Worm (Caenorhabditis elegans) whole organism, mixed stage, embryonic: ENCODE results near the gene K07D4.4.

Source experiments
- M03D4.4 ChIP-seq: sonication (generic microtip); optimal IDR thresholded peaks from 2 replicates; lab custom pipeline; 2017; ENCODE audit warnings: mild to moderate bottlenecking, missing genetic modification characterization, missing compliant biosample characterization
- bed-3 ChIP-seq: fragments of 200-800 bp; sonication (Bioruptor generic); optimal IDR thresholded peaks from 3 replicates; lab custom pipeline; 2018; ENCODE audit warnings: mild to moderate bottlenecking, missing genetic modification characterization, moderate library complexity, missing compliant biosample characterization
- blmp-1 ChIP-seq: fragments of 150-350 bp; optimal IDR thresholded peaks from 2 replicates; lab custom pipeline; 2014; ENCODE audit warnings: missing biosample characterization, missing genetic modification characterization
- ceh-39 ChIP-seq: fragments of 150-350 bp; optimal IDR thresholded peaks from 2 replicates; lab custom pipeline; 2014; ENCODE audit warnings: missing biosample characterization, missing genetic modification characterization
- ceh-43 ChIP-seq: fragments of 200-800 bp; sonication (Bioruptor generic); optimal IDR thresholded peaks from 2 replicates; lab custom pipeline; 2018; ENCODE audit warnings: mild to moderate bottlenecking, missing genetic modification characterization, moderate library complexity, missing compliant biosample characterization
- ceh-83 ChIP-seq: fragments of 200-800 bp; sonication (Bioruptor generic); optimal IDR thresholded peaks from 2 replicates; lab custom pipeline; 2018; ENCODE audit warnings: mild to moderate bottlenecking, missing genetic modification characterization, missing compliant biosample characterization
- ces-1 ChIP-seq: fragments of 150-350 bp; optimal IDR thresholded peaks from 2 replicates; lab custom pipeline; 2014; ENCODE audit warnings: missing biosample characterization, missing genetic modification reagents, missing genetic modification characterization
- cnd-1 ChIP-seq: fragments of 200-800 bp; sonication (Bioruptor generic); optimal IDR thresholded peaks from 2 replicates; lab custom pipeline; 2018; ENCODE audit warnings: mild to moderate bottlenecking, missing genetic modification characterization, missing compliant biosample characterization
- drap-1 ChIP-seq: fragments of 200-800 bp; sonication (Bioruptor generic); optimal IDR thresholded peaks from 3 replicates; lab custom pipeline; 2018; ENCODE audit warnings: mild to moderate bottlenecking, missing genetic modification characterization, missing compliant biosample characterization
- elt-1 ChIP-seq: sonication (generic microtip); optimal IDR thresholded peaks from 2 replicates; lab custom pipeline; 2017; ENCODE audit warnings: missing genetic modification characterization, mild to moderate bottlenecking, missing compliant biosample characterization, antibody characterized with exemption, moderate library complexity, borderline replicate concordance; ENCODE audit not compliant: insufficient read depth
- elt-3 ChIP-seq: fragments of 150-350 bp; optimal IDR thresholded peaks from 2 replicates; lab custom pipeline; 2014; ENCODE audit warnings: missing biosample characterization, missing genetic modification characterization
- flh-1 ChIP-seq: fragments of 200-800 bp; sonication (Bioruptor generic); optimal IDR thresholded peaks from 2 replicates; lab custom pipeline; 2018; ENCODE audit warnings: mild to moderate bottlenecking, missing genetic modification characterization, moderate library complexity, missing compliant biosample characterization
- ham-2 ChIP-seq: fragments of 200-800 bp; sonication (Bioruptor generic); optimal IDR thresholded peaks from 2 replicates; lab custom pipeline; 2018; ENCODE audit warnings: mild to moderate bottlenecking, missing genetic modification characterization, missing compliant biosample characterization
- hlh-1 ChIP-seq: fragments of 150-350 bp; optimal IDR thresholded peaks from 2 replicates; lab custom pipeline; 2014; ENCODE audit warnings: missing biosample characterization, missing genetic modification reagents, missing genetic modification characterization
- lin-13 ChIP-seq: fragments of 150-350 bp; optimal IDR thresholded peaks from 2 replicates; lab custom pipeline; 2014; ENCODE audit warnings: missing biosample characterization, missing genetic modification characterization
- lin-32 ChIP-seq: fragments of 200-800 bp; sonication (Bioruptor generic); optimal IDR thresholded peaks from 2 replicates; lab custom pipeline; 2018; ENCODE audit warnings: mild to moderate bottlenecking, missing genetic modification characterization, missing compliant biosample characterization
- lsy-2 ChIP-seq: fragments of 150-350 bp; optimal IDR thresholded peaks from 2 replicates; lab custom pipeline; 2014; ENCODE audit warnings: missing biosample characterization, missing genetic modification characterization
- mab-5 ChIP-seq: fragments of 150-350 bp; optimal IDR thresholded peaks from 2 replicates; lab custom pipeline; 2014; ENCODE audit warnings: missing biosample characterization, missing genetic modification characterization
- mep-1 ChIP-seq: fragments of 150-350 bp; optimal IDR thresholded peaks from 2 replicates; lab custom pipeline; 2017; ENCODE audit warnings: missing biosample characterization, missing genetic modification reagents, missing genetic modification characterization, inconsistent platforms
- nhr-12 ChIP-seq: fragments of 150-350 bp; optimal IDR thresholded peaks from 2 replicates; lab custom pipeline; 2014; ENCODE audit warnings: missing biosample characterization, missing genetic modification characterization
- nhr-2 ChIP-seq: fragments of 150-350 bp; optimal IDR thresholded peaks from 2 replicates; lab custom pipeline; 2014; ENCODE audit warnings: missing biosample characterization, missing genetic modification characterization
- nhr-237 ChIP-seq: fragments of 150-350 bp; optimal IDR thresholded peaks from 2 replicates; lab custom pipeline; 2014; ENCODE audit warnings: missing biosample characterization, missing genetic modification characterization
- nhr-28 ChIP-seq: fragments of 150-350 bp; optimal IDR thresholded peaks from 2 replicates; lab custom pipeline; 2014; ENCODE audit warnings: missing biosample characterization, missing genetic modification characterization
- nhr-76 ChIP-seq: sonication (generic microtip); optimal IDR thresholded peaks from 2 replicates; lab custom pipeline; 2017; ENCODE audit warnings: missing biosample characterization, missing genetic modification characterization
- sem-2 ChIP-seq: fragments of 200-800 bp; sonication (Bioruptor generic); optimal IDR thresholded peaks from 2 replicates; lab custom pipeline; 2018; ENCODE audit warnings: mild to moderate bottlenecking, missing genetic modification characterization, missing compliant biosample characterization
- snpc-4 ChIP-seq: fragments of 150-350 bp; optimal IDR thresholded peaks from 2 replicates; lab custom pipeline; 2014; ENCODE audit warnings: missing biosample characterization, missing genetic modification characterization
- sptf-1 ChIP-seq: sonication (generic microtip); optimal IDR thresholded peaks from 2 replicates; lab custom pipeline; 2017; ENCODE audit warnings: mild to moderate bottlenecking, missing genetic modification characterization, moderate library complexity, missing compliant biosample characterization
- tbx-8 ChIP-seq: fragments of 200-800 bp; sonication (Bioruptor generic); optimal IDR thresholded peaks from 2 replicates; lab custom pipeline; 2018; ENCODE audit warnings: mild to moderate bottlenecking, missing genetic modification characterization, moderate library complexity, missing compliant biosample characterization
- unc-120 ChIP-seq: sonication (generic microtip); optimal IDR thresholded peaks from 2 replicates; lab custom pipeline; 2017; ENCODE audit warnings: missing genetic modification characterization, missing compliant biosample characterization; ENCODE audit not compliant: poor library complexity, severe bottlenecking
- unc-39 ChIP-seq: fragments of 150-350 bp; optimal IDR thresholded peaks from 2 replicates; lab custom pipeline; 2014; ENCODE audit warnings: missing biosample characterization, missing genetic modification characterization
- unc-62 ChIP-seq: fragments of 150-350 bp; optimal IDR thresholded peaks from 2 replicates; lab custom pipeline; 2014; ENCODE audit warnings: missing biosample characterization, missing genetic modification reagents, missing genetic modification characterization
- zip-8 ChIP-seq: fragments of 150-350 bp; optimal IDR thresholded peaks from 2 replicates; lab custom pipeline; 2014; ENCODE audit warnings: missing biosample characterization, missing genetic modification characterization
- ztf-11 ChIP-seq: fragments of 150-350 bp; optimal IDR thresholded peaks from 2 replicates; lab custom pipeline; 2014; ENCODE audit warnings: missing biosample characterization, missing genetic modification characterization

The K07D4.4 gene

DNA sequence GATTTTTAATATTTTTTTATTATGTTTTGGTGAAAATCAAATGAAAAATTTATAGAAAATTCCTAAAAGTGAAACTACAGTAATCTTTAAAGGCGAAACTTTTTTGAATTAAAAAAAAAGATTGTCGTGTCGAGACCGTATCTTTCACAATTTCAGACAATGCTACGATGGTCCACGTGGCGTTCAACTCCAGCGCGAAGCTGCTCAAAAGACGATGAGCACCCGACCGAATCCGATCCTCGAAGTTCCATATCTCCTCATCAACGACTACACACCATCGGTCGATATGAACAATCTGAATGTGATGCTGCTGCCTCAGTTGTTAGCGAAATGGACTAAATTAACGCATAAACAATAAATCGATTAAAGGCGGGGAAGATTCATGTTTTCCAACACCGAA is 10.5 kb upstream of the K07D4.4 start:
- no peak for TF ChIP-seq hlh-1 (tag; lab: Kevin White, UChicago)
- no peak for TF ChIP-seq lin-13 (tag; lab: Kevin White, UChicago)
- TF ChIP-seq M03D4.4 (tag; lab: Kevin White, UChicago): no peak
- no peak for TF ChIP-seq mep-1 (tag; lab: Kevin White, UChicago)
- no peak for TF ChIP-seq unc-62 (GFP tag; lab: Kevin White, UChicago)
- no peak for TF ChIP-seq nhr-237 (tag; lab: Kevin White, UChicago)
- TF ChIP-seq blmp-1 (tag; lab: Kevin White, UChicago): no peak
- no peak for TF ChIP-seq elt-1 (tag; lab: Kevin White, UChicago)
- TF ChIP-seq elt-3 (tag; lab: Kevin White, UChicago): no peak
- no peak for TF ChIP-seq lsy-2 (tag; lab: Kevin White, UChicago)
- TF ChIP-seq, all 35 proteins: peak for 0

DNA sequence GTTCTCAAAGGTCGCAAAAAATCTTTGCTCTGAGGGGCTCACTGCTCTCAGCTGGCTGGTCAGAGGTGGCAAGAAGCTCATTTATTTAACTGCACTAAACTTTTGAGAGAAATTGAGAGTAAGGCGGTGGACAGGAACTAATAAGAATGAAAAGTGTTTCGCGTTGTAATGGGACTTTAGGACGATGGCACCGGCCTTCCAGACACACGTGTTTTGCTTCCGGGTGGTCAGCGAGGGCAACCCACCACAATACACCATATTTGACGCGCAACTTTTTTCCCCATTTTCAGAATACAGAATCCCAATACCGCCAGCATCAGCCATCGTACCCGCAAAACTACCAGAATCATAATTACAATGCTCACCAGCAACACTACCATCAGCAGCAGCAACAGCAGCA is 7.9 kb upstream of the K07D4.4 start:
- TF ChIP-seq cnd-1 (tag; lab: Kevin White, UChicago) (no peak), elt-1 (tag; lab: Kevin White, UChicago) (no peak), blmp-1 (tag; lab: Kevin White, UChicago) (no peak), ceh-43 (GFP tag; lab: Kevin White, UChicago) (no peak)

DNA sequence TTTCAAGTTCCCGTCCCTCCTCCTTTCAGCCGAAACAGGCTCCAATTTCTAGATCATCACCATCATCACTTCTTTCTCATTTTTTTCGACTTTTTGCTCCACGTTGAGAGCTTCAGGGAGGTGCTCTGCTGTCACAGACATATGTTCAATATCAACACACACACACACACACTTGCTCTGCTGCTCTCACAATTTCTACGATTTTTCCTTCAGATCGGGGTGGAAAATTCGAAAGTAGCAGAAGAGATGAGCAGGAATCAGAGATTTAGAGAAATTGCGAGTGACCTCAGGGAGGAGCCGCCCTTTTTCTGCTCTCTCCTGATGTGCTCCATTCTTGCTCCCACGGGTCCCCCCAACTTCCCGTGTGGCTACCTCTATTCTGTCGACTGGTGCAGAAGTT is 6.3 kb upstream of the K07D4.4 start, which contains the start of gene pqn-48:
Gene pqn-48, plus strand, starts transcription at position 344 of the 400 bp plus-strand sequence.
- TF ChIP-seq unc-120 (tag; lab: Kevin White, UChicago) (peak; percentile 49), nhr-2 (tag; lab: Kevin White, UChicago) (no peak), hlh-1 (tag; lab: Kevin White, UChicago) (peak; percentile 32)

DNA sequence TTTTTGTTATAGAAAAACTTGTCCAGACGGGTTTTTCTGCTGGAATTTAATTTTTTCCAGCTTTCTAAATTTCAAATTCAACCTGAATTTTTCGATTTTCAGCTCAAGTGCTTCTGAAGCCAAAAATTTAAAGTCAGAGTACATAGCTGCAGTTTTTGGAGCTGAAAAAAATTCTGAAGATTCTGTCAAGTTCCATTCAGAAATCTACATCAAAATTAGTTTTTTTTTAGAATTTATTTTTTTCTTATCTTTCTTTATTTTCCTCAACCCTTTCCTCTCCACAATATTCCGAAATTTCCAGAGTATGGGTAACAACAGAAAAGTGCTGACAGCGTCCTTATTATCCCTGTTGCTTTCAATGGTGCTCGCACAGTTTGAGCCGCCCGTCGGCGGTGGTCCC is 3.9 kb downstream of the K07D4.4 start, which contains the start of gene K07D4.9:
Gene K07D4.9, plus strand, starts transcription at position 301 of the 400 bp plus-strand sequence.
- TF ChIP-seq unc-39 (no peak), unc-120 (tag; lab: Kevin White, UChicago) (no peak), ces-1 (GFP tag; lab: Kevin White, UChicago) (no peak), blmp-1 (tag; lab: Kevin White, UChicago) (no peak), nhr-12 (tag; lab: Kevin White, UChicago) (no peak), nhr-237 (tag; lab: Kevin White, UChicago) (no peak), elt-1 (tag; lab: Kevin White, UChicago) (no peak), ham-2 (GFP tag; lab: Kevin White, UChicago) (no peak), ceh-43 (GFP tag; lab: Kevin White, UChicago) (no peak)

DNA sequence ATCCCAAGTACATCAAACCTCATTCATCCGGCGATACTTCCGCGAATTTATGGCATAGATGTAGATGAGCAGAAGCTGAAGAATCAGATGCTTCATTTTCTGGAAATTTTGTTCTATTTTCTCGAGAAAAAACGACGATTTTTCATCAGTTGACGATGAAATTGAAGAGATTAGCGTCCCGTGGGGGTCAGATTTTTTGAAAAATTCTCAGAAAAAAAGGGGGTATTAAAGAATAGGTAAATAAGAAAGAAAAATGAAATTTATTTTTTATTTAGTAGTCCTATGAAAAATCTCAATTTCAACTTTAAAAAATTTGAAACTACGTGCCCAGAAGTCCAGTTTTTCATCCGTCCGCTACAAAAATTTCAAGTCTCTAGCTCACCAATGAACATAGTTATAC is 6.7 kb downstream of the K07D4.4 start, which contains the start of gene K07D4.5:
Gene K07D4.5, minus strand, starts transcription at position 101 of the 400 bp plus-strand sequence.
- TF ChIP-seq cnd-1 (tag; lab: Kevin White, UChicago): no peak
- TF ChIP-seq blmp-1 (tag; lab: Kevin White, UChicago): no peak
- TF ChIP-seq unc-39: no peak
- TF ChIP-seq nhr-2 (tag; lab: Kevin White, UChicago): no peak
- no peak for TF ChIP-seq zip-8 (tag; lab: Kevin White, UChicago)
- no peak for TF ChIP-seq tbx-8 (GFP tag; lab: Kevin White, UChicago)
- TF ChIP-seq mab-5 (tag; lab: Kevin White, UChicago): no peak
- TF ChIP-seq ceh-43 (GFP tag; lab: Kevin White, UChicago): no peak
- TF ChIP-seq hlh-1 (tag; lab: Kevin White, UChicago): no peak
- no peak for TF ChIP-seq ces-1 (GFP tag; lab: Kevin White, UChicago)
- TF ChIP-seq elt-1 (tag; lab: Kevin White, UChicago): no peak
- TF ChIP-seq lin-32 (GFP tag; lab: Kevin White, UChicago): no peak
- TF ChIP-seq ham-2 (GFP tag; lab: Kevin White, UChicago): no peak
- no peak for TF ChIP-seq nhr-76
- TF ChIP-seq drap-1: no peak

DNA sequence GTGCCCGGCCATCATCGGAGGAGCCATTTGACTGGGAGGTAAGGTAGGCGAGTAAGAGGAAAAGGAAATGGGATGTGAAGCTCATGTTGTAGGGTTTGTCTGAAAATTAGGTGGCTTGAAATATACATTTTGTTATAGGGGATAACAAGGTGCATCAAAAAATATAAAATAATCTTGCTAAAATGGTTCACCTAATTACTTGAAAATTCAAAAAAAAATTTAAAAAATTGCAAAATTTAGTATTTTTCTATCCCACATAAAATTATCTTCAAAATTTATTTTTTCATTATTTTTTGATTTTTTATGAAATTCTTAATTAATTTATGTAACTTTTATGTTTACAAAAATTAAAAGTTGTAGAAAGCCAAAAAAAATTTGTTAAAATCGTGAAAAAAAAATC is 13.6 kb downstream of the K07D4.4 start, which contains the start of gene K07D4.6:
Gene K07D4.6, minus strand, starts transcription at position 101 of the 400 bp plus-strand sequence.
- TF ChIP-seq snpc-4 (tag; lab: Kevin White, UChicago): no peak
- no peak for TF ChIP-seq sem-2 (GFP tag; lab: Kevin White, UChicago)
- no peak for TF ChIP-seq blmp-1 (tag; lab: Kevin White, UChicago)
- TF ChIP-seq hlh-1 (tag; lab: Kevin White, UChicago): no peak
- no peak for TF ChIP-seq drap-1
- no peak for TF ChIP-seq flh-1
- no peak for TF ChIP-seq zip-8 (tag; lab: Kevin White, UChicago)
- no peak for TF ChIP-seq bed-3 (GFP tag; lab: Kevin White, UChicago)
- TF ChIP-seq unc-39: no peak
- TF ChIP-seq nhr-76: no peak
- no peak for TF ChIP-seq elt-1 (tag; lab: Kevin White, UChicago)
- no peak for TF ChIP-seq mab-5 (tag; lab: Kevin White, UChicago)
- TF ChIP-seq ztf-11 (tag; lab: Kevin White, UChicago): no peak
- no peak for TF ChIP-seq nhr-28 (tag; lab: Kevin White, UChicago)
- no peak for TF ChIP-seq elt-3 (tag; lab: Kevin White, UChicago)
- TF ChIP-seq ham-2 (GFP tag; lab: Kevin White, UChicago): no peak
- no peak for TF ChIP-seq ceh-83 (GFP tag; lab: Kevin White, UChicago)
- no peak for TF ChIP-seq ceh-39 (tag; lab: Kevin White, UChicago)
- no peak for TF ChIP-seq sptf-1 (tag; lab: Kevin White, UChicago)
- TF ChIP-seq, all 35 proteins: peak for 0
